Worm (Caenorhabditis elegans) whole organism, L4/young adult: Measurements from ENCODE around the gene F46F5.8.

Experiments used
- W03F9.2 ChIP-seq: fragments of 150-350 bp; optimal IDR thresholded peaks from 2 replicates; lab custom pipeline; 2014; ENCODE audit warnings: missing biosample characterization, missing genetic modification characterization
- dao-5 ChIP-seq: sonication (generic microtip); optimal IDR thresholded peaks from 2 replicates; lab custom pipeline; 2016; ENCODE audit warnings: missing genotype, missing genetic modification characterization, moderate library complexity, missing compliant biosample characterization
- him-1 ChIP-seq: sonication (generic microtip); optimal IDR thresholded peaks from 2 replicates; lab custom pipeline; 2016; ENCODE audit warnings: missing genotype, missing genetic modification reagents, missing genetic modification characterization, missing compliant biosample characterization

DNA sequence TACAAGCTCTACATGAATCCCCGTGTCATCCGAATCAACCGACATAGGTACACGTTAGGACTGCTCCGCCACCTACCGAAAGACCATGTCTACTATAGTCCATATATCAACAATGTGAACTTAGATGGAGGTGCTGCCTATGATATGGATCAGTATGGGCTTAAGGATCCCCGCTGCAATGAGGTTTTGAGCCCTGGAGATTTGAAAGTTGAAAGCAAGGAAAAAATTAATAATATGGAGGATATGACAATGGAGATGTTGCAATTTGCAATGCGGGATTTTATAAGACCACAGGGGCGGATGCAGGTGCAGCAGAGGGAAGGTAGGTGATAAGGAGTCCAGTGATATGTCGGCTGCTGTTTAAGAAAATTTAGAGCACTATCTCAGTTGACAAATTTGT lies 47.9 kb upstream of the F46F5.8 start:
- TF ChIP-seq him-1 (tag; lab: Kevin White, UChicago): no peak
- no peak for TF ChIP-seq W03F9.2
- TF ChIP-seq dao-5: no peak
